Fruit fly (Drosophila melanogaster) S2 (cell line): ENCODE measurements around the gene CG31431.

Experiments
- CG8478 ChIP-seq: fragments of >200 bp; optimal IDR thresholded peaks from 2 replicates; lab custom pipeline; 2018
- CTCF ChIP-seq, 2 experiments: fragments of >200 bp; optimal IDR thresholded peaks; 2 replicates each; lab custom pipeline; 2018

Gene CG31431

DNA sequence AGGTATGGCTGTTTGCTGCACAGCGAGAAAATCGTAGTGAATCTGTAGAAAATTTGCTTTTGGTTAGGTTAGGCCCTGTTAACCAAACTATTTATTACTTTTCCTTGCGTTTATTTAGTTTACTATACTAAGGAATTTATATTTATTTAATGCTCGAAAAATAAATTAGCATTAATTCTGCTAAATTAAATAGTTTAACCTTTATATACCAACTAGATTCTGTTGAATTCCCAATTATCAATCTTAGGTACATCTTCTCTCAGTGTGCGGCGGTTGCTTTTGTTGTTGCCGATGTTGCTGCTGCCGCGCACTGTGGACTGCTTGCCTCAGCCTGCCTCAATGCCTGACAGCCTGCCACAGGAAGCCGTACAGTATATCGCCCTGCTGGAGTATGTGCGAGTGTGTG is 28.7 kb downstream of the CG31431 start:
- TF ChIP-seq CTCF (optimal IDR thresholded peaks at IDR 0.05; lab: Kevin White, UChicago) (no peak), CG8478 (lab: Kevin White, UChicago) (no peak)

DNA sequence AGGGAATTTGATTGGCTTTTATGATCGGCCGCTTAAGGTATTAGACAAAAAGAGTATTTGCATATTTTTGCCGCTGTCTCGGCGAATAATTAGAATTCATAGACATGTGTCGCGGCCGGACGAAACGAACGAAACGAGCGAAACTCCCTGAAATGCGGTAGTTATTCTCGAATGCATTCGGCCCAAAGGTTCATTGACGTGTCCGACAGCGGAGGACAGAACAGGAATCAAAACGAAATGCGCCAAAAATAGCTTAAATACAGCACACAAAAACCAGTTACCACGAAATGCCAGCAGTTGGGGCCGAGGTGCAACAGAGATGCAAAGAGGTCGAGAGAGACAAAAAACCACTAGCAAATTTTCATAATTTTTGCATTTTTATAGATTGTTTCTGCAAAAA is 33.9 kb downstream of the CG31431 start:
- TF ChIP-seq CG8478 (lab: Kevin White, UChicago) (no peak), CTCF (optimal IDR thresholded peaks at IDR 0.05; lab: Kevin White, UChicago) (no peak)

DNA sequence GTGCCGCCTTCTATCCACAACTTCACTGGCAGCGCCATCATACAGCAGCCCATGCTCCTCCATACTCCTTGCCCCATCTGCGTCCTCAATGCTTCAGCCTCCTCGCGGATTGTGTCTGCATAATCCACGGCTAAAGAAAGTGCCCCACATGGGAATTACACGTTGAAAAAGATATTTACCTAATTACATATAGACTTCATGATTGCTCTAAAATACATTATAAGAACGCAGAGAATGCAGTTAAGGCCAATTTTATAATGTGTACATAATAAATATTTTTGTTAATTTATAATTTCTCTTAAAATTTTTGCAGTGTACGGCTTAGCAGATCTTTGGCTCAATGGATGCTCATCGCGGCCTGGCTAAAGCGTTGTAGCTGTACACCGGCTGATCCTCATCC is 35.1 kb downstream of the CG31431 start:
- TF ChIP-seq CG8478 (lab: Kevin White, UChicago) (no peak), CTCF (optimal IDR thresholded peaks at IDR 0.05; lab: Kevin White, UChicago) (no peak)

DNA sequence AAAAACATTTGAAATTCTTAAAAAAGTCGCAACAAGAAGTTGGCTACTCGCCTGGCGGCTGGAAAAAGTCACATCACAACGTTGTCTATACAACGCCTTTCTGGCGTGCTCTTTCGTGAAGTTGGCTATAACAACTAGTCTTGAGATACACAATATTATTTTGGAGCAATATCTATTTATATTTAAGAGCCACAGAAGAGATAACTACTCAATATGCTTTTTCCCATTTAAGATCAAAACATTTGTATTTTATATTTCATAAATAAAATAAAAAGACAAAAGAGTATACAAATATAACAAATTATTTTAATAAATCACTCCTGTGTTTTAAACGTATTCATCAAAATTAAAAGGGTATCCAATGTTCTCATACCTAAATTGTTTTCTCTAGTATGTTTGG is 36.4 kb downstream of the CG31431 start:
- no peak for TF ChIP-seq CTCF (optimal IDR thresholded peaks at IDR 0.05; lab: Kevin White, UChicago)
- no peak for TF ChIP-seq CG8478 (lab: Kevin White, UChicago)

- TF ChIP-seq CG8478 (lab: Kevin White, UChicago) = no peak
- TF ChIP-seq CTCF (optimal IDR thresholded peaks at IDR 0.05; lab: Kevin White, UChicago) = no peak
Observed at dm6 chr3R:21911516-21911915, 41.0 kb downstream of the CG31431 start, which contains the start of gene Qsox3. TSS of gene Qsox3 (plus strand) at chr3R:21911816.

dm6 chr3R:21913447-21913846 is 43.0 kb downstream of the CG31431 start, which contains the start of gene Qsox2:
TSS of gene Qsox2 (plus strand) at chr3R:21913747.
- TF ChIP-seq CTCF (optimal IDR thresholded peaks at IDR 0.05; lab: Kevin White, UChicago) (no peak), CG8478 (lab: Kevin White, UChicago) (no peak)

- TF ChIP-seq CG8478 (lab: Kevin White, UChicago) (no peak), CTCF (optimal IDR thresholded peaks at IDR 0.05; lab: Kevin White, UChicago) (no peak)
Observed at dm6 chr3R:21916987-21917386, 46.5 kb downstream of the CG31431 start.

DNA sequence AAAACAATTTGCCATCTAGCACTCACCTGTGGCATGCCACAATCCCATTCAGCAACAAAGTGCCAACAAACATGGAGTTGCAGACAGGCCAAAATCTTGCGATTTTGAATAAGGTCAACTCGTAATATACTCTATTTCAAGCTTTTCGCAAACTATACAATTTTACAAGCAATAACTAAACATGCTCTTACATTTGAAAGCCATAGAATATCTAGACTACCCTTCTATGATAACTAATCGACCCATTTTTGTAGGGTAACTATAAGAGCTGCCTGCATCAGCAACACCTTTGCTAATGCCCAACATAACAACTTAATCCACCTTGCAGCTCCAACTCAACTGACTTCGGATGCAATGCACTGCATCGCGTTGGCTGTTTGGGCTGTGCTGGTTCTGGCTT is 50.0 kb downstream of the CG31431 start:
- TF ChIP-seq CG8478 (lab: Kevin White, UChicago) = no peak
- TF ChIP-seq CTCF (optimal IDR thresholded peaks at IDR 0.05; lab: Kevin White, UChicago) = no peak

DNA sequence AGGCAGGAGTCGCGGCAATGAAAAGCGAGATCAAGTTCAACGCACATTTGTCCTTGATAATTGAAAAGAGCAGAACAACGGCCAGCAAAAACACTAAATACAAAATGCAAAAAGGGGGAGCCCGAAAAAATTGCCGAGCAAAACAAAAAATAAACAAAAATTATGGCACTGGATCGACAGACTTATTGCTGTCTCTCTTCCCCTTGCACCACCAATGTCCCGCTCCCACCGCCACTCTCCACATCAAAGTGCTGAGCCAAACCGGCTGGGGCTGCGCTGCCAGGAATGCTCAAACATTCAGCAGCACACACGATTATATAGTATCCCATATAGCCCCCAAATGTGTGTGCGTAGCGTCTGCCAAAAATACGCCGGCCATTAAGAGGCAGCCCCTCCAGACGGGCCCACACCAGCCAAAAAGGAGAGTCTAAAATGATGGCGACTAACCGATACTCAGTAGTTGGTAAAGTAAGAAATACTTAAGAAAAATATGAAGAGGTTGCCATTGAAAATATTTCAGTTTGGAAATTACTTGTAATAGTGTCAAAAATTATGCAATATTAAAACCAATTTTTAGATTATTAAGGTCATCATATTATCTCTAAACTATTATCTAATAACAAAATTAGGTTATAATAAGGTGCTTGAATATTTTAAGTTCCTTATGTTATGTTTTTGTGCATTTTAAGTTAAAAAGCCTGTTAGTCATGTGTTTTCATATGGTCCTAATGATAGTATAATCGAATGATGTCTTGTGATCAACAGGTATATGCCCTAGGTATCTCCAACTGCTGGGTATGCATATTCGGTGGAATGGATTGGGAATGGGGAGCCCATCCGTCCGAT is 51.1 kb downstream of the CG31431 start:
- TF ChIP-seq CG8478 (lab: Kevin White, UChicago) (no peak), CTCF (optimal IDR thresholded peaks at IDR 0.05; lab: Kevin White, UChicago) (no peak)

DNA sequence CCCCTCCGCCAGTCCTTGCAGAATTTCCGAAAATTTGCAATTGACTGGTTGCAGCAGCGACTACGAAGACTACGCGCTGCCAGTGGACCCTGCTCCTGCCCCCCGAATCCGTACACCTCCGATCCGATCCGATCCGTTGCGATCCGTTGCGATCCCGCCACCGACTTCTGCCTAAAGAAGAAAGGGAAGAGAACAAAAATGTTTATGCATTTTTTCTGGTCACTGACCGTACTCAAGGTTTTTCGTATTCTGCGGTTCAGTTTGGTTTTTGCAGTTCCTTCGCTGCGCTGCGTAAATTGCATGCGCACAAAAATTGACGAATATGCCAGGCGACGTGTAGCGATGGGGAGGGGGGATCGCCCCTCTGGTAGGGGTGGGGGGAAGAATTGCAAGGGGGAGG is 51.8 kb downstream of the CG31431 start:
- TF ChIP-seq CTCF (optimal IDR thresholded peaks at IDR 0.05; lab: Kevin White, UChicago) (no peak), CG8478 (lab: Kevin White, UChicago) (no peak)

dm6 chr3R:21922674-21923323 is 52.3 kb downstream of the CG31431 start:
- TF ChIP-seq CG8478 (lab: Kevin White, UChicago) (no peak), CTCF (optimal IDR thresholded peaks at IDR 0.05; lab: Kevin White, UChicago) (no peak)
